Worm (Caenorhabditis elegans) whole organism, young adult: ENCODE results near the gene str-229.

ENCODE experiments used
- C17E4.6 ChIP-seq: fragments of 200-800 bp; sonication (Bioruptor generic); IDR thresholded peaks from 2 replicates; pipeline ENCODE4 v1.3.6; 2022; ENCODE audit warnings: missing genetic modification reagents, missing genetic modification characterization, missing compliant biosample characterization
- F39B2.1 ChIP-seq: fragments of 200-800 bp; sonication (Bioruptor generic); IDR thresholded peaks from 2 replicates; pipeline ENCODE4 v1.3.6; 2022; ENCODE audit warnings: missing genetic modification reagents, missing genetic modification characterization, missing compliant biosample characterization
- ama-1 ChIP-seq, 3 experiments: fragments of 150-350 bp in 1 of 3; sonication (generic microtip) in 2 of 3; optimal IDR thresholded peaks; 2 replicates each; lab custom pipeline; 2014 to 2018; ENCODE audit warnings: missing biosample characterization in 2 of 3, missing genetic modification characterization in 2 of 3, missing genetic modification reagents in 2 of 3
- attf-5 ChIP-seq: fragments of 200-800 bp; sonication (Bioruptor generic); optimal IDR thresholded peaks from 2 replicates; lab custom pipeline; 2018; ENCODE audit warnings: mild to moderate bottlenecking, missing genetic modification characterization, missing compliant biosample characterization
- bed-1 ChIP-seq: fragments of 200-800 bp; sonication (Bioruptor generic); IDR thresholded peaks from 2 replicates; pipeline ENCODE4 v1.3.6; 2022; ENCODE audit warnings: missing genetic modification reagents, missing genetic modification characterization, missing compliant biosample characterization
- cebp-2 ChIP-seq: fragments of 200-800 bp; sonication (Bioruptor generic); IDR thresholded peaks from 2 replicates; pipeline ENCODE4 v1.3.6; 2022; ENCODE audit warnings: missing genetic modification characterization, missing compliant biosample characterization
- dpl-1 ChIP-seq: fragments of 150-350 bp; optimal IDR thresholded peaks from 2 replicates; lab custom pipeline; 2014; ENCODE audit warnings: missing biosample characterization, missing genetic modification reagents, missing genetic modification characterization
- hmg-1.2 ChIP-seq: fragments of 200-800 bp; sonication (Bioruptor generic); IDR thresholded peaks from 2 replicates; pipeline ENCODE4 v1.3.6; 2022; ENCODE audit warnings: missing genetic modification reagents, missing genetic modification characterization, missing compliant biosample characterization
- hmg-20 ChIP-seq: fragments of 200-800 bp; sonication (Bioruptor generic); IDR thresholded peaks from 2 replicates; pipeline ENCODE4 v1.3.6; 2022; ENCODE audit warnings: missing genetic modification reagents, missing genetic modification characterization, missing compliant biosample characterization
- nfya-1 ChIP-seq: sonication (generic microtip); optimal IDR thresholded peaks from 2 replicates; lab custom pipeline; 2017; ENCODE audit warnings: antibody characterized with exemption, missing compliant biosample characterization, missing genetic modification characterization, borderline replicate concordance; ENCODE audit not compliant: insufficient read depth
- snpc-4 ChIP-seq, 5 experiments: fragments of 150-350 bp in 1 of 5; sonication (generic microtip) in 4 of 5; optimal IDR thresholded peaks; 2 replicates each; lab custom pipeline; 2014 to 2018; ENCODE audit warnings: missing genetic modification characterization in 5 of 5, missing biosample characterization in 3 of 5, antibody characterized with exemption in 2 of 5, mild to moderate bottlenecking in 2 of 5, missing compliant biosample characterization in 2 of 5, missing genotype in 2 of 5, moderate library complexity in 2 of 5, missing genetic modification reagents in 1 of 5
- xnd-1 ChIP-seq: sonication (generic microtip); optimal IDR thresholded peaks from 2 replicates; lab custom pipeline; 2016; ENCODE audit warnings: missing genotype, missing genetic modification reagents, missing genetic modification characterization, missing compliant biosample characterization
- ztf-18 ChIP-seq: sonication (generic microtip); optimal IDR thresholded peaks from 2 replicates; lab custom pipeline; 2016; ENCODE audit warnings: missing genotype, mild to moderate bottlenecking, missing genetic modification characterization, missing compliant biosample characterization
- ztf-22 ChIP-seq: fragments of 200-800 bp; sonication (Bioruptor generic); optimal IDR thresholded peaks from 2 replicates; lab custom pipeline; 2018; ENCODE audit warnings: mild to moderate bottlenecking, missing genetic modification characterization, moderate library complexity, missing compliant biosample characterization

ce11 chrV:3927522-3927921 lies 25.2 kb upstream of the str-229 start:
- TF ChIP-seq bed-1 (GFP tag; lab: Robert Waterston, UW) = no peak
- no peak for TF ChIP-seq xnd-1 (tag; lab: Kevin White, UChicago)
- no peak for TF ChIP-seq nfya-1 (tag; lab: Kevin White, UChicago)
- no peak for TF ChIP-seq F39B2.1 (GFP tag; lab: Robert Waterston, UW)
- TF ChIP-seq ztf-18 (tag; lab: Kevin White, UChicago) = no peak
- no peak for TF ChIP-seq ztf-22 (GFP tag; lab: Kevin White, UChicago)
- TF ChIP-seq snpc-4 (GFP tag; optimal IDR thresholded peaks at IDR 0.05; lab: Kevin White, UChicago) = no peak
- peak in 2 of 4 experiments; percentile 74 to 84 for TF ChIP-seq snpc-4 (tag; optimal IDR thresholded peaks at IDR 0.05; lab: Kevin White, UChicago)
- no peak for TF ChIP-seq hmg-20
- no peak for TF ChIP-seq ama-1 (optimal IDR thresholded peaks at IDR 0.05; lab: Kevin White, UChicago)
- no peak for TF ChIP-seq ama-1 (GFP tag; optimal IDR thresholded peaks at IDR 0.05; lab: Kevin White, UChicago)
- TF ChIP-seq dpl-1 = no peak
- no peak for TF ChIP-seq cebp-2 (GFP tag; lab: Robert Waterston, UW)
- no peak for TF ChIP-seq attf-5
- peak; percentile 57 for TF ChIP-seq hmg-1.2 (GFP tag; lab: Robert Waterston, UW)
- no peak for TF ChIP-seq C17E4.6 (GFP tag; lab: Robert Waterston, UW)
